Worm (Caenorhabditis elegans) whole organism, L4 larva: ENCODE data around the gene spig-8.

Experiments used
- fkh-10 ChIP-seq: fragments of 150-350 bp; optimal IDR thresholded peaks from 2 replicates; lab custom pipeline; 2014; ENCODE audit warnings: missing biosample characterization, missing genetic modification reagents, missing genetic modification characterization
- lin-15B ChIP-seq: fragments of 150-350 bp; sonication (generic microtip); optimal IDR thresholded peaks from 3 replicates; lab custom pipeline; 2014; ENCODE audit warnings: missing biosample characterization, missing genetic modification characterization
- nhr-77 ChIP-seq: fragments of 150-350 bp; optimal IDR thresholded peaks from 2 replicates; lab custom pipeline; 2014; ENCODE audit warnings: missing biosample characterization, missing genetic modification characterization
- ztf-11 ChIP-seq: fragments of 150-350 bp; optimal IDR thresholded peaks from 2 replicates; lab custom pipeline; 2014; ENCODE audit warnings: missing biosample characterization, missing genetic modification characterization

DNA sequence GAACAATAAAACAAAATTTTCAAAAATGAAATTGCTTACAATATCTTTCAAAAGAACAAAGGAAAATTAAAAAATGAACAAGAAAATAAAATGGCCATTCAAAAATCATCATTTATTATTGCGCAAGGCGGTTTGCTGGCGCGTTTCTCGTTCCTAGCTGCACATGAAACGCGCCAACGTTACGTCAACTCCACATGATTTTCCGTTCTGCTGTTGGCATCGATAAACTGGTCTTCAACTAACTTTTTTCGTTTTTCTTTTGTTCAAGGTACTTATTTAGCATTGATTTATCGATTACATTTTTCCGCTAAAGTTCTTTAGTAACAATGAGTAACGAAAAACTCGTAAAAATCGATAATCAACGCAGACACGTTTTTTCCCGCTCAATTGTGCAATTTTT lies 5.7 kb downstream of the spig-8 start, which contains the start of the genes Y57E12AL.6 and Y57E12AL.1:
- TF ChIP-seq fkh-10 (GFP tag; lab: Kevin White, UChicago) (peak; percentile 43), lin-15B (no peak), nhr-77 (tag; lab: Kevin White, UChicago) (peak; percentile 88), ztf-11 (tag; lab: Kevin White, UChicago) (no peak)
